Fruit fly (Drosophila melanogaster) whole organism, larva: ENCODE measurements around the gene Drsl2.

Experiments used
- noc ChIP-seq: fragments of 200-800 bp; sonication (Bioruptor generic); optimal IDR thresholded peaks from 3 replicates; lab custom pipeline; 2019; ENCODE audit warnings: missing biosample characterization, mild to moderate bottlenecking, missing genetic modification characterization, moderate library complexity

Drsl2 gene

DNA sequence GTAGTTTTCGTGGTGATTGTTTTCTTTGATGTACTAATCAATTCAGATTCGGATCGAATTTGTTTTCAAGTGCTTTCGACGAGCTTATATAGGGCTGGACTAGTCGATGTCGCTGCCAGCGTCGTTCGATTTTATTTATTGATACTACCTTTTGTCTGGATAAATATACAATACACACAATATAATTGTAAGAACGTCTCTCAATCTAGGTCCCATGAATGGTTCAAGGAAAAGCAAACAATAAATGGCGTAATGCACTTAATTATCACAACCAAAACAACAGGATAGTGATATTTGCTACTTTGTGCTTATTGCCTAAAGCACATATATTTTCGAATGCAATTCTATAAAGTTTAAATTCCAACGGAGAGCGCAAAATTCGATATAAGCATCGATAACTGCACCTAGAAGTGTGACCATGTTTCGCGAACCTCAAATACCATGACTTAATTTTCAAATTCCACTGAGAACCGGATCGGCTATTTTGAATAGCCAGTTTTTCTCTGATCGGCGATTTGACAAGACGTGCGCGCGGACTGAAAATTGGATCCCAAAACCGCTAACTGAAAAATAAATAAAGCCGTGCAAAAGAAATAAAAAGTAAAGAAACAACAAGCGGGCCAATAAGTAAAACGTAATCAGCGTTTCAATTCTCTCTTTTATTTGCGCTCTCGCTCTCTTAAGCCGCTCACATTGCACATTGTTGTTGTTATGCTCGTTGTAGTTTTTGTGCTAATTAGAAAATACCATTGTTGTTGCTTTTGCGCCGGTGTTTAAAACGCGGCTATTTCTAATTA lies 22.4 kb downstream of the Drsl2 start, which contains the start of the genes Drsl6 and kst:
TSS of gene Drsl6 (minus strand) at position 51 of the 797 bp plus-strand sequence.
TSS of gene kst (plus strand) at position 493 of the 797 bp plus-strand sequence.
- TF ChIP-seq noc (tag; lab: Kevin White, UChicago), result peak; percentile 22

DNA sequence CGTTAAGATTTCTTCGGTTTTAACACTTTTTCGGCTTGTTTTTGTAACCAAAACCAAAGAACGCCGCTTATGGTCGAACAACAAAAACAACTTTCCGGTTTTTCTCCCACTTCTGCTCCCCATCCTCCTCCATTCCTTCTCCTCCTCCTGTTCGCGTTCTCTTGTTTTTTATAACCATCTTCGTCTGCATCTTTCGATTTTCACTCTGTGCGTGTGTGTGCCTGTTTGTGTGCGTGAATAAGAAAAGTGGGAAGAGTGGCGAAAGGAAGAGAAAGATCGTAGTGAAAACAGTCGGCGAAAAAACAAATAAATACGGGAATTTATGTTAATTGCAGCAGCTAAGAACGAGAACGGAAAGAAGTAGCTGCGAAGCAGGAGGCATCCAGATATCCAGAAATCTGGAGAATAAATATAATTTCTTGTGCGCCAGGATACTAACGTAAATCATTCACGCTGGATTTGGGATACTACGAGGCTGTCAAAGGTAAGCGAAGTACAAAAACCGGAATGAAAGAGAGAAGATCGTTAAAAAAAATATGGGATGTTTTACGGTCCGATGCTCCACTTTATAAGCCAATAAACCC lies 23.3 kb downstream of the Drsl2 start:
- TF ChIP-seq noc (tag; lab: Kevin White, UChicago), result no peak

DNA sequence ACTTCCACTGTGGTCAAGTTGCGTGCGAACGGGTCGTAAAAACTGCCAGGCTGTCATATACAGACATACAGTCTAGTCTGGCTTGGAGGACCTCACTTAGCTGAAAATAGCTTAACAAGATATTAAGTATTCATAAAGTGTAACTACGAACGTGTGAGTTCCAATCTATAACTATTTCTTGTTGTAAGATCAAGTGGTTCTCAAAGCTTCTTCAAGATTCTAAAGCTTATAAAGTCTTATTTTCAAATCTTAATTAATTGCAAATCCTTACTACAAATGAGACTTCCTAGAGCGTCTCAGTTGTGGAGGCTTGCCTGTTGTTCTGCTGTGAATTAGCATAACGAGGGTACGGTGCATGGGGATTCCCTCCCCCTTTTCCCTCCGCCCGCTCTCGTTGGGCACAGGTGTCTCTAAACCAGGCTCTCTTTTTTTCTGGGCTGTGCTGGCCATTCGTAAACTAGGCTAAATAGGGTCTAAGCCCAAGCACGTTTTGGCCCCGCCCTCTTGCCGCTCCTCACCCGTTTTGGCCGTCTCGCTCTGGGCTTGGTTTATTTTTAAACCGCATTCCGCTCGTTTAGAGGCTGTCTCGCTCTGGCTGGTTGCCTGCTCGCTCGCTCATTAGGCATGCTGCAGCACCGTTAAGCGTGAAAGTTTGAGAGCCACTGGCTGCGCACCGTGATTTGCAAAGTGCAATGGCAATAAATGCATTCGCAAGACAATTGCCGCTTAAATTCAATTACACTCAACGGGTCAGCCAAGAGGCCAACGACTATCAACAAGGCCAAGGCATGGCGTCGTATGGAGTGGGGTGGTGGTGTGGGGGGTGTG lies 24.1 kb downstream of the Drsl2 start:
- TF ChIP-seq noc (tag; lab: Kevin White, UChicago), result no peak

DNA sequence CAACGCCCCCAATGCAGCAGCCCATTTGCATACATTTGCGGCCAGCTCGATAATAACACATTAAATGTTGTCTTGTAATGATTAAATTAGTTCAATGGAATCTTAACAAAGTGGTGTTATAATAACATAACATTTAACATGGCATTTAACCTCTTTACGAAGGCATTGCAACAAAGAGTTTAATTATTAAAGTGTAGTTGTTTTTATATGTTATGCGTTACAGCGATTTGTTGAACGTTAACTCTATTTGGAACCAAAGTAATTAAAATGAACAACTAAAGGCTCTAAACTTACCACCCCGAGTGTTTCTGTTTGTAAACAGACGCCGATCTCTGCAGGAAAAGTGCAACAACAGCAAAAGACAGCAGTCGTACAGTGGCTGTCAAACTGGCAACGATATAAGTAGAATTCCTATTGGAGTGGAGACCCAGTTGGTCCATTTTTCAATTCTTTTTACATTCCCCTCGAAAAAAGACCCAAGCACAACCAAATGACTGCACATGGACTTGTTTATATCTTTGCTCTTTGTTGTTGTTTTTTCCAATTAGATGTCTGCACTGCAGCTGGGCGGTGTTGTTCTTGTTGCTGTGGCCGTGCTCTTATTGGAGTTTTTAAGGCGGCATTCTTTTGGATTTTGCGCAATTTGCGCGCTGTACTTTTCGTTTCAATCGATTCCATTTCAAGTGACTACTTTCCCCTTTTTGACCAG lies 24.9 kb downstream of the Drsl2 start:
- TF ChIP-seq noc (tag; lab: Kevin White, UChicago), result no peak

DNA sequence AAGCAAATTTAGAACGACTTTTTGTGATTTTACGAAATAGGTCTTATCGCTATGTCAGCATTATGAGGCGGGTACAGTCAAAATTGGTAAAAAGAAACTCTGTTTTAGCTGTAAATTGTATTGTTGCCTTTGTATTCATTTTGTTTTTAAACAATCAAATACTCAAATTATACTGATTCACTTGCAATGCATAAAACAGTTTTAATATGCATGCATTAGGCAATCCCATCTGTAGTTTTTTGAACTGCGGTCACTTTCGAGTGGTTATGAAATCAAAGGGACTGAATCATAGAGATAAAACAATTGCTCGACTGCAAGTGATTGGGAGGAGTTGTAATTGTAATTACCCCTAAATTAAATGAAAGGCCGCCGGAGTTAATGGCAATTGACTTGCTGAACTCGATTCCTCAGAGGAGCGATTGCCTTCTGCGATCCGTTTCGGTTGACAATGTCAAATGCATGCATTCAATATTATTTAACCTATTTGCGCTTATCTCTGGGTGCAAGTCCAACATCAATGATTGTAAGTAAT lies 25.6 kb downstream of the Drsl2 start:
- TF ChIP-seq noc (tag; lab: Kevin White, UChicago), result no peak

DNA sequence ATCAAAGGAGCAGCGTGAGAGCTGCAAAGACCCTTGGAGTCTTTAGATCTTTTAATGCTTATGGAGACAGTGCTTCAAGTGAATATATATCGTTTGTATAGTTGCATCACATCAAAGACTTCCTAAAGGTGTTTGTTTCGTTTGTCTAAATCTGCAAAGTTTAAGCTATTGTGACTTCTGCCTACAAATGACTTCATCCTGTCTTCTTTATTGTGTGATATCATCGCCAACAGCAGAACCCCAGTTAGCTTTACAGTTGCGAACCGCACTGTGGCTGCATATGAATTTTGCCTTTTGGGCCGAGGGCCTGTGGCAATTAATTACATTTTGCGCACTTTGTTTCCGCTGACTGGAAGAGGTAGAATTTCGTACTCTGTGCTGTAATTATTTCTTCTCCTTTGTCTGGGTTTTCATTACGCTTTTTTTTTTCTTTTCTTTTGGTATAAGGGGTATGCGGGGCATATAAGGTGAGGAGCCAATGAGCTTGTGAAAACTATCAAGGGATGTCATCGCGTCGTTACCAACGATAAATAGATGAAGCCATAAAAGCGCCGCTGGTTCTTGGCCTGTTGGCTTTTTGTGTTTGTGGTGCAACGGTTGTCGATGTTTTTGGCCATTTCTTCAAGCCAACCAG lies 28.3 kb downstream of the Drsl2 start:
- TF ChIP-seq noc (tag; lab: Kevin White, UChicago), result no peak

DNA sequence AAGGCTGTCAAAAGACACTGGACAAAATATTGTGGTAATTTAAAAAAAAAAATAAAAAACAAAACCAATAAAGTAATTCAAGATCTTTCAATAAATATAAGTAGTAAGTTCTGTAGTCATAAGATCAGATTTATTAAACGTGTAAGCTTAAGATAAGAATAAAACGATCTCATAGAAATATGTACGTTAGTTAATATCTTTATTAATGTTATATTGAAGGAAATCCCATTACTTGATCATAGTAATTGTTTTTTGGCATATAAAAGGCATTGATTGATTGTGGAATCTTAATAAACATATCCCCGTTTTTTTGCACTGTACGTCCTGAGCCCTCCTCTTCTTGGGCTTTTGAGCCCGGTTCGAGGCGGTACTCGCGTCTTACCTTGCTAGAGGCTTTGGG lies 29.1 kb downstream of the Drsl2 start:
- peak; percentile 29 for TF ChIP-seq noc (tag; lab: Kevin White, UChicago)

DNA sequence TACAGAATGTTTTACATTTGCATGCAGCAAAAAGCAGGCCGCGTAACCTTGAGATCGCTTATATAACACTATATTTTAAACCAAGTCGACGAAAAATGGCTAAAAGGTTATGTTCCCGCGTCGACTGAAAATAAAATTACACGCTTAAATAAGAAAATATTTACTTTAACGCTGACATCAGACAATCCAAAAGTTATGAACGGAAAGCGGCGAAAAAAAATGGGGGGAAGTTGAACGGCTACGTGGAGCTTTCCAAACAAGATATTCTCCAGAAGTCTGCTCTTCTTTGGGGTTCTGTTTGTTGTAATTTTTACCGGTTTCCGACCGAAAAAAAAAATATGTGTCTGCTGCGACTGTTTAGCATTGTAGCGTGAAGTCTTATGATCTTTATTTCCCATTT lies 30.4 kb downstream of the Drsl2 start:
- TF ChIP-seq noc (tag; lab: Kevin White, UChicago), result no peak

DNA sequence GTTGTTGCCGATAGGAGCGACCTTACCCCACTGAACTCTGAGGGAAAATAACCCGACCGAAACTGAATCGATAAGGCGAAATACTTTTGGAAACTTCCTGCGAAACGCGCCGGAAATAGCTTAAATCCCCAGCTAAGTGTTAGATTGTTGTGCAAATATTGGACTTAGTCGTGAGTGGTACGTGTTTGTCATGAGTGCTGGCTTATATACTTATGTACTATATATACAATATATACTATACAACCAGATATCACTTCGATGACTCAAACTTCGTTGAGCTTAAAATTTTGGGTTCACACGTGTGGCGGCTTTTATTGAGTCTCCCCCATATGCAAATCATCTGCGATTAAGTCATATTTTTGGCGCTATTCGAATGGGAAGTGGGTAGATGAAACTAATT lies 32.1 kb downstream of the Drsl2 start:
- TF ChIP-seq noc (tag; lab: Kevin White, UChicago), result no peak

DNA sequence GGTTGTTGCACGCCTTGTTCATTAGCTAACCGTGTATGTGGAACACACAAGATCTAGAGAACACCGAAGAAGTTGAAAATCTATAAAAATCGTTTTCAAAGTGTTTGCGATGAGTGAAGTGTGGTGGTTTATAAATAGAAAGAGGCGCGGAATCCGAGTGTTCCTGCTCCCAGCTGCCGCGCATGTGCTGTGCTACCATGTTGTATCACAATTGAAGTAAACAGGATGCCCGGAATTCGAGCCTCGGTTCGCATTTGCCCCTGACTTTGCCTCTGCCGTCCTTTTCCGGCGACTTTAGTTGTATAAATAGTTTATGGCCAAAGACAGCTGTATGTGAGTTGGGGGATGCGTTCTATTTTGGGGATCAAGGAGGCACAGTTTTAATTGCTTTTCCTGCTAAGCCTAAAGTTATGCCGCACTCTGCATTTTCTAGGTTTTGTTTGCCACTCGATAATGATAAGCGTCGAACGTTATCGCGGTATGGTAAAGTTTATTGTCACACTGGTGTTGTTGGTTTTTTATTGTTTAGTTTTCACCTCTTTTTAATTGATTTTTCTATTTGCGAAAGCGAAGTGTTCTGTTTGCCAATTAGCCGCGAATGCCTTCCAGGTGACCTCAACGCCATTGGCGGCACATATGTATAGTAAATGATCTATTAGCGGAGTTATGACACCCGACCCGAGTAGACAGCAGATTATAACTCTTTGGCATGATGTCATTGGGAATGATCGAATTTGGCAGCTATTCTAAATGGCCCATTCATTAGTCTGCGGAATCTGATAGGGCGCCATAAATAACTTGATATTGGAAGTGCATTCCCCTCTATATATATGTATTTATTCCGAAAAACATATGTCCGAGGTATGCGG lies 35.0 kb downstream of the Drsl2 start:
- peak; percentile 23 for TF ChIP-seq noc (tag; lab: Kevin White, UChicago)

DNA sequence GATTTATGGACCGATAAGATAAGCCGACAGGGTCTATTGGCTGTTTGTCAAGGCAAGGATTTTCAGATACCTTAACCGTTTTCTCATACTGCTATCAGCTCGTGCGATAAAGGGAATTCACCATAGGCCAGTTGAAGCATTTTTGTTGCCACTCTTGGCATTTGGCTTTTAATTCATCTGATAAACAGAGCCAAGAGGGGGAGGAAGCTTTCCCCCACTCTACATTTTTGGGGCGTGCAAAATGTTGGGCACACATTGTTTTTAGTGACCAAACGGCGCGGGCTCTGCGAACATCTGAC lies 35.6 kb downstream of the Drsl2 start:
- no peak for TF ChIP-seq noc (tag; lab: Kevin White, UChicago)

DNA sequence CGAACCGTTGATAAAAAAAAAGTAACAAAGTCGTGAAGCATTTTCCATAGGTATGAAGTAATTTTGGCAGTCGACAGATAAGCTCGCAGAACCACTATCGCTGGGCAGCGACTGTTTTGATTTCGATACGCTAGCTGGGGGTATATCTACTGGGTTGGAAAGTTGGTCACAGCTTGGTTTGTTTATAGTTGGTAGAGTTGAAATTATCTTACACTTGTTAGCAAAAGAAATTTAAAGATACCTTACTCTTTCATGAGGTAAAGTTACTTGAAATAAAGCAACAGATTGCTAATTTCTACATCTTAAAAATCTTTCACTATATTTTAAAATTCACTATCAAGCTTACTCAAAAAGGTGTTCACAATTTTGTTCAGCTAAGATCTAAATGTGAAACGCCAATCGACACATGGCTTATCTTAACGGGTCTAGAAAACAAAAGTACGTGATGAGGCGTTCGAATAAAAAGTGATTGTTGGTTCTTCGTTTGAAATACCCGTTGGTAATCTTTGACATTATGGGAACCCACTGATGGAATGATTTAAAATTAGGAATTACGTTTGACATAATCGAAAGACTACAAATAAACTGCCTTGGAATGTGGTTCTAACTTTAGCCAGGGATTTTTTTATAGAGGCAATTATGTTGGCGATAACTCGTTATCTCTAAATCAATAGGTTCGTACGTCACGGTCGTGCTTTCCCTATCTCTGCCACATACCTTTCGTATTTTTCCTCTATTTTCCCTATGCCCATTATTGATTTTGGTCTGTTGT lies 36.6 kb downstream of the Drsl2 start:
- TF ChIP-seq noc (tag; lab: Kevin White, UChicago), result peak; percentile 64

DNA sequence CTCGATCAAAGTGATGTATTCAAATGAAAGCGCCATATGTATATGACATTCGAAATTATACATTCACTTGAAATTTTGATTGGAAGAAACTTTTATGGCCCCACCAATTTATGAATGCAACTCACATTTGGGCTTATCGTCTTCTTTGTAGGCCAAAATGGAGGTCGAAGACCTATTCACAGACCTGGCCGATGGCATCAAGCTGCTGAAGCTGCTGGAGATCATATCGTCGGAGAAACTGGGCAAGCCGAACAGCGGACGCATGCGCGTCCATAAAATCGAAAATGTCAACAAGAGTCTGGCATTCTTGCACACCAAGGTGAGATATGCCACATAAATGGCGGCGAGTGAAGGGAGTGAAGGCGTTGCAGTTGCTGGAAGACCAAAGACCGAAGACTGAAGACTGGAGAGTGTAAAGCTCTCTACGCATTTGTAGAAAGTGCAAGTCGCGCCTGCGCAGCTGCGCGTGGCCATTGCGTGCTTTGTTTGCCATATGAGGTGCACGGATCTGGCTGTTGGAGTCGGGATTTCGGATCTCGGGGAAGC lies 37.7 kb downstream of the Drsl2 start:
- TF ChIP-seq noc (tag; lab: Kevin White, UChicago), result no peak
